Worm (Caenorhabditis elegans): ENCODE measurements around the gene dhs-18.

dhs-18 gene

ce11 chrV:11039379-11039954 is 7.2 kb downstream of the dhs-18 start, which contains the start of gene pak-2 (continued):
- peak; percentile 35; the same call in 1 of the 2 replicates for TF ChIP-seq dmd-6 (GFP tag; IDR thresholded peaks at IDR 0.05)
- no peak for TF ChIP-seq lin-15B (tag; optimal IDR thresholded peaks at IDR 0.05)
- TF ChIP-seq daf-12 (tag; optimal IDR thresholded peaks at IDR 0.05): no peak
- TF ChIP-seq nhr-11 (tag; optimal IDR thresholded peaks at IDR 0.05): peak; percentile 71
- TF ChIP-seq F49E8.2 (tag; optimal IDR thresholded peaks at IDR 0.05; ENCODE audit: borderline replicate concordance): no peak
- 0 out of 2 replicates have a peak, but pooled peaks have one; percentile 11 for TF ChIP-seq ceh-44 (GFP tag; IDR thresholded peaks at IDR 0.05)
- TF ChIP-seq dpl-1 (GFP tag; optimal IDR thresholded peaks at IDR 0.05): peak; percentile 65
- peak; percentile 63 for TF ChIP-seq hmg-1.1 (GFP tag; IDR thresholded peaks at IDR 0.05)
- TF ChIP-seq mdl-1 (tag; optimal IDR thresholded peaks at IDR 0.05): peak in 1 of 2 experiments; percentile 58
- TF ChIP-seq ztf-11 (tag; optimal IDR thresholded peaks at IDR 0.05): no peak
- TF ChIP-seq vab-7 (GFP tag; IDR thresholded peaks at IDR 0.05): peak; percentile 67
- no peak for TF ChIP-seq zag-1 (tag; optimal IDR thresholded peaks at IDR 0.05)
- peak; percentile 82 for TF ChIP-seq T20F7.1 (GFP tag; optimal IDR thresholded peaks at IDR 0.05)
- TF ChIP-seq lin-38 (GFP tag; IDR thresholded peaks at IDR 0.05): peak; percentile 95
- TF ChIP-seq pqm-1 (tag; optimal IDR thresholded peaks at IDR 0.05): peak; percentile 0
- 0 out of 2 replicates have a peak, but pooled peaks have one; percentile 45 for TF ChIP-seq Y48G9A.11 (GFP tag; IDR thresholded peaks at IDR 0.05)
- TF ChIP-seq lsy-2 (tag; optimal IDR thresholded peaks at IDR 0.05): peak; percentile 38 to 83
- no peak for TF ChIP-seq egl-27 (tag; optimal IDR thresholded peaks at IDR 0.05)
- TF ChIP-seq lin-1 (GFP tag; IDR thresholded peaks at IDR 0.05): no peak
- TF ChIP-seq hlh-30 (tag; optimal IDR thresholded peaks at IDR 0.05; ENCODE audit: insufficient read depth): peak; percentile 57
- no peak for TF ChIP-seq Y75B8A.6 (GFP tag; IDR thresholded peaks at IDR 0.05)
- peak; percentile 68 for TF ChIP-seq rbr-2 (tag; optimal IDR thresholded peaks at IDR 0.05)
- TF ChIP-seq ztf-7 (tag; optimal IDR thresholded peaks at IDR 0.05): no peak
- TF ChIP-seq hlh-11 (tag; optimal IDR thresholded peaks at IDR 0.05): peak; percentile 72
- TF ChIP-seq nhr-111 (GFP tag; optimal IDR thresholded peaks at IDR 0.05): no peak
- TF ChIP-seq fos-1 (tag; optimal IDR thresholded peaks at IDR 0.05): no peak
- TF ChIP-seq nhr-6 (tag; optimal IDR thresholded peaks at IDR 0.05): peak; percentile 10
- no peak for TF ChIP-seq ctbp-1 (GFP tag; IDR thresholded peaks at IDR 0.05)
- TF ChIP-seq pha-4 (GFP tag; IDR thresholded peaks at IDR 0.05): 0 out of 2 replicates have a peak, but pooled peaks have one; percentile 8
- TF ChIP-seq pha-4 (tag; optimal IDR thresholded peaks at IDR 0.05): no peak
- TF ChIP-seq dve-1 (tag; optimal IDR thresholded peaks at IDR 0.05; ENCODE audit: insufficient read depth): peak; percentile 74
- TF ChIP-seq aha-1 (tag): no peak
- peak; percentile 81 for TF ChIP-seq mxl-3 (GFP tag; optimal IDR thresholded peaks at IDR 0.05)
- no peak for TF ChIP-seq lin-29 (GFP tag; IDR thresholded peaks at IDR 0.05)
- TF ChIP-seq lim-7 (GFP tag; IDR thresholded peaks at IDR 0.05): no peak
- TF ChIP-seq ZK337.2 (GFP tag; IDR thresholded peaks at IDR 0.05): peak; percentile 62; the same call in 1 of the 2 replicates
- TF ChIP-seq spr-1 (tag; optimal IDR thresholded peaks at IDR 0.05): no peak
- TF ChIP-seq nhr-25 (tag; optimal IDR thresholded peaks at IDR 0.05; ENCODE audit: borderline replicate concordance, insufficient read depth): peak; percentile 62
- TF ChIP-seq nhr-28 (tag; optimal IDR thresholded peaks at IDR 0.05): peak; percentile 67

ce11 chrV:11034748-11035147 is 11.9 kb downstream of the dhs-18 start, which contains the start of gene pptr-2:
Gene pptr-2, minus strand, starts transcription at chrV:11034931.
- TF ChIP-seq ceh-32 (tag; optimal IDR thresholded peaks at IDR 0.05; ENCODE audit: poor library complexity) (no peak), ceh-20 (GFP tag; IDR thresholded peaks at IDR 0.05) (0 out of 2 replicates have a peak, but pooled peaks have one; percentile 39), nhr-11 (tag; optimal IDR thresholded peaks at IDR 0.05) (peak; percentile 58), unc-62 (GFP tag; optimal IDR thresholded peaks at IDR 0.05 in 1 of 2) (peak in 1 of 2 experiments; percentile 74), unc-62 (tag; optimal IDR thresholded peaks at IDR 0.05) (no peak), Y48G9A.11 (GFP tag; IDR thresholded peaks at IDR 0.05) (no peak)
